Worm (Caenorhabditis elegans) whole organism, L4/young adult: ENCODE measurements around the gene H10E21.5.

Source experiments
- W03F9.2 ChIP-seq: fragments of 150-350 bp; optimal IDR thresholded peaks from 2 replicates; lab custom pipeline; 2014; ENCODE audit warnings: missing biosample characterization, missing genetic modification characterization
- dao-5 ChIP-seq: sonication (generic microtip); optimal IDR thresholded peaks from 2 replicates; lab custom pipeline; 2016; ENCODE audit warnings: missing genotype, missing genetic modification characterization, moderate library complexity, missing compliant biosample characterization

DNA sequence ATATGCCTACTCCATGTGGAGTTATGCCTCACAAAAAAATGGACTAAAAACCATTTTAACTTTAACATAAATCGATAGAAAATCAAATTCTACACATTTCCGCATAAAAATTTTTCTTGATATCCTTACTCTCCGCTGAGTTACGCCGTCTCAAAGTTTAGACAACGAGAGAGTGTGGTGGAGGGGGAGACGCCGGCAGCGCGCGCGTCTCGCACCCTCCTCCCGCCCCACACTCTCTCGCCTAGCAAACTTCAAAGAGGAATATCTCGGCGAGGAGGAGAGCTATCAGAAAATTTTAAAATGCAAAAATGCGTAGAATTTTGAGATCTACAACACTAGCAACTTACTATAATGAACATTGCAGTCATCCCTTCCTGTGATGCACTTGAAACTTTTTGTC is 9.6 kb downstream of the H10E21.5 start:
- TF ChIP-seq W03F9.2 (tag; lab: Kevin White, UChicago) (no peak), dao-5 (tag; lab: Kevin White, UChicago) (no peak)
